Fruit fly (Drosophila melanogaster) whole organism: ENCODE data around the gene CG5895.

Source experiments
- CG8478 ChIP-seq: fragments of >200 bp; optimal IDR thresholded peaks from 2 replicates; lab custom pipeline; 2018; ENCODE audit warnings: inconsistent platforms
- Dll ChIP-seq: fragments of >200 bp; optimal IDR thresholded peaks from 2 replicates; lab custom pipeline; 2017
- EcR ChIP-seq, 2 experiments: fragments of >200 bp; optimal IDR thresholded peaks; 2 replicates each; lab custom pipeline; 2017; ENCODE audit warnings: missing biosample characterization in 2 of 2, missing genetic modification characterization in 2 of 2, missing genetic modification reagents in 2 of 2
- pan ChIP-seq: fragments of >200 bp; optimal IDR thresholded peaks from 2 replicates; lab custom pipeline; 2017
- psq ChIP-seq: fragments of >200 bp; optimal IDR thresholded peaks from 2 replicates; lab custom pipeline; 2017
- usp ChIP-seq: fragments of >200 bp; optimal IDR thresholded peaks from 2 replicates; lab custom pipeline; 2017; ENCODE audit warnings: missing biosample characterization, missing genetic modification characterization, mixed read lengths

CG5895 gene

dm6 chr3L:16035185-16035584 is at the start of gene CG5895:
TSS of gene CG5895 (plus strand) at chr3L:16035485.
- TF ChIP-seq Dll (lab: Kevin White, UChicago) = no peak
- TF ChIP-seq EcR (GFP tag; optimal IDR thresholded peaks at IDR 0.05; lab: Kevin White, UChicago) = no peak
- no peak for TF ChIP-seq psq
- TF ChIP-seq CG8478 (lab: Kevin White, UChicago) = no peak
- no peak for TF ChIP-seq usp (GFP tag; lab: Kevin White, UChicago)
- TF ChIP-seq pan (lab: Kevin White, UChicago) = no peak

dm6 chr3L:15987635-15988034 is 47.6 kb upstream of the CG5895 start, which contains the start of gene PolD1:
TSS of gene PolD1 (minus strand) at chr3L:15987815.
- no peak for TF ChIP-seq usp (GFP tag; lab: Kevin White, UChicago)
- no peak for TF ChIP-seq EcR (GFP tag; optimal IDR thresholded peaks at IDR 0.05; lab: Kevin White, UChicago)
- no peak for TF ChIP-seq Dll (lab: Kevin White, UChicago)
- no peak for TF ChIP-seq CG8478 (lab: Kevin White, UChicago)
- no peak for TF ChIP-seq pan (lab: Kevin White, UChicago)
- no peak for TF ChIP-seq psq

- TF ChIP-seq Dll (lab: Kevin White, UChicago) (no peak), usp (GFP tag; lab: Kevin White, UChicago) (no peak), pan (lab: Kevin White, UChicago) (no peak), EcR (GFP tag; optimal IDR thresholded peaks at IDR 0.05; lab: Kevin White, UChicago) (no peak), psq (no peak), CG8478 (lab: Kevin White, UChicago) (no peak)
Measured at dm6 chr3L:15988039-15988546, 47.2 kb upstream of the CG5895 start, which contains the start of gene Hip14. TSS of gene Hip14 (plus strand) at chr3L:15988236.

- TF ChIP-seq pan (lab: Kevin White, UChicago) = no peak
- TF ChIP-seq CG8478 (lab: Kevin White, UChicago) = no peak
- TF ChIP-seq psq = no peak
- TF ChIP-seq usp (GFP tag; lab: Kevin White, UChicago) = no peak
- TF ChIP-seq Dll (lab: Kevin White, UChicago) = no peak
- no peak for TF ChIP-seq EcR (GFP tag; optimal IDR thresholded peaks at IDR 0.05; lab: Kevin White, UChicago)
Measured at dm6 chr3L:15996019-15996418, 39.3 kb upstream of the CG5895 start.

- TF ChIP-seq pan (lab: Kevin White, UChicago) (no peak), usp (GFP tag; lab: Kevin White, UChicago) (no peak), EcR (GFP tag; optimal IDR thresholded peaks at IDR 0.05; lab: Kevin White, UChicago) (no peak), CG8478 (lab: Kevin White, UChicago) (no peak), psq (no peak), Dll (lab: Kevin White, UChicago) (no peak)
Measured at dm6 chr3L:15998217-15998616, 37.1 kb upstream of the CG5895 start.

dm6 chr3L:15999358-16000005 is 35.8 kb upstream of the CG5895 start:
- no peak for TF ChIP-seq Dll (lab: Kevin White, UChicago)
- no peak for TF ChIP-seq usp (GFP tag; lab: Kevin White, UChicago)
- TF ChIP-seq CG8478 (lab: Kevin White, UChicago) = no peak
- no peak for TF ChIP-seq pan (lab: Kevin White, UChicago)
- TF ChIP-seq psq = no peak
- TF ChIP-seq EcR (GFP tag; optimal IDR thresholded peaks at IDR 0.05; lab: Kevin White, UChicago) = no peak

dm6 chr3L:16001164-16001679 is 34.1 kb upstream of the CG5895 start:
- TF ChIP-seq CG8478 (lab: Kevin White, UChicago) (no peak), usp (GFP tag; lab: Kevin White, UChicago) (no peak), psq (no peak), EcR (GFP tag; optimal IDR thresholded peaks at IDR 0.05; lab: Kevin White, UChicago) (no peak), pan (lab: Kevin White, UChicago) (no peak), Dll (lab: Kevin White, UChicago) (no peak)

- no peak for TF ChIP-seq psq
- TF ChIP-seq CG8478 (lab: Kevin White, UChicago) = no peak
- no peak for TF ChIP-seq pan (lab: Kevin White, UChicago)
- no peak for TF ChIP-seq Dll (lab: Kevin White, UChicago)
- no peak for TF ChIP-seq usp (GFP tag; lab: Kevin White, UChicago)
- no peak for TF ChIP-seq EcR (GFP tag; optimal IDR thresholded peaks at IDR 0.05; lab: Kevin White, UChicago)
Measured at dm6 chr3L:16002116-16002716, 33.1 kb upstream of the CG5895 start.

dm6 chr3L:16004401-16005237 is 30.7 kb upstream of the CG5895 start, which contains the start of the genes hzg and mRpS31:
TSS of gene hzg (minus strand) at chr3L:16004736.
TSS of gene mRpS31 (plus strand) at chr3L:16005193.
- no peak for TF ChIP-seq CG8478 (lab: Kevin White, UChicago)
- TF ChIP-seq EcR (GFP tag; optimal IDR thresholded peaks at IDR 0.05; lab: Kevin White, UChicago) = no peak
- TF ChIP-seq psq = no peak
- no peak for TF ChIP-seq usp (GFP tag; lab: Kevin White, UChicago)
- TF ChIP-seq pan (lab: Kevin White, UChicago) = no peak
- no peak for TF ChIP-seq Dll (lab: Kevin White, UChicago)

- no peak for TF ChIP-seq CG8478 (lab: Kevin White, UChicago)
Measured at dm6 chr3L:16010176-16010575, 25.1 kb upstream of the CG5895 start.
